Fruit fly (Drosophila melanogaster): Measurements from ENCODE around the gene CG34417.

Gene CG34417

DNA sequence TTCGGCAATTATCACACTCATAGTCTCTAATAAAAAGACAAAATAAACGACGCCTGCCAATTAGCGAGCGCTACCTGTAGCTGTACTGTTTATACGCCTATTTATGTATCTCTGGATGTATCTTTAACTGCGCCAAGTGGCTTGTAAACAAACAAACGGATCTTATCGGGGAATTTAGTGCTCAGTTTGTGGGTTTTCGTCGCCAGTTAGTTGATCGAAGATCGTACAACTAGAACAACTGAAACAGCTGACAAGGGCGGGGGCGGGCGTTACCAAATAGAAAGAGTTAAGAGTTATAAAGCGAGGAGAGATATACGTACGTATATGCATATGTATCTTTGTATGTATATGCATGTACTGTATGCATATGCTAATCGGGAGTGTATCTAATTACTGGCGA lies 6.4 kb downstream of the CG34417 start:
- TF ChIP-seq EcR (GFP tag; optimal IDR thresholded peaks at IDR 0.05) (no peak), CG8478 (optimal IDR thresholded peaks at IDR 0.05) (no peak), psq (optimal IDR thresholded peaks at IDR 0.05) (no peak), usp (GFP tag; optimal IDR thresholded peaks at IDR 0.05) (no peak), pan (optimal IDR thresholded peaks at IDR 0.05) (no peak), Dll (optimal IDR thresholded peaks at IDR 0.05) (no peak)

- TF ChIP-seq EcR (GFP tag; optimal IDR thresholded peaks at IDR 0.05), result no peak
- no peak for TF ChIP-seq psq (optimal IDR thresholded peaks at IDR 0.05)
- TF ChIP-seq pan (optimal IDR thresholded peaks at IDR 0.05), result no peak
- no peak for TF ChIP-seq CG8478 (optimal IDR thresholded peaks at IDR 0.05)
- TF ChIP-seq usp (GFP tag; optimal IDR thresholded peaks at IDR 0.05), result no peak
- TF ChIP-seq Dll (optimal IDR thresholded peaks at IDR 0.05), result no peak
Measured at dm6 chrX:6549428-6550117, 9.0 kb downstream of the CG34417 start.

- TF ChIP-seq Dll (optimal IDR thresholded peaks at IDR 0.05), result no peak
- no peak for TF ChIP-seq CG8478 (optimal IDR thresholded peaks at IDR 0.05)
- no peak for TF ChIP-seq psq (optimal IDR thresholded peaks at IDR 0.05)
- TF ChIP-seq usp (GFP tag; optimal IDR thresholded peaks at IDR 0.05), result no peak
- no peak for TF ChIP-seq pan (optimal IDR thresholded peaks at IDR 0.05)
- no peak for TF ChIP-seq EcR (GFP tag; optimal IDR thresholded peaks at IDR 0.05)
Measured at dm6 chrX:6550118-6550502, 9.5 kb downstream of the CG34417 start.

dm6 chrX:6551464-6551863 lies 10.9 kb downstream of the CG34417 start:
- TF ChIP-seq Dll (optimal IDR thresholded peaks at IDR 0.05) (no peak), usp (GFP tag; optimal IDR thresholded peaks at IDR 0.05) (no peak), psq (optimal IDR thresholded peaks at IDR 0.05) (no peak), EcR (GFP tag; optimal IDR thresholded peaks at IDR 0.05) (no peak), CG8478 (optimal IDR thresholded peaks at IDR 0.05) (no peak), pan (optimal IDR thresholded peaks at IDR 0.05) (no peak)

DNA sequence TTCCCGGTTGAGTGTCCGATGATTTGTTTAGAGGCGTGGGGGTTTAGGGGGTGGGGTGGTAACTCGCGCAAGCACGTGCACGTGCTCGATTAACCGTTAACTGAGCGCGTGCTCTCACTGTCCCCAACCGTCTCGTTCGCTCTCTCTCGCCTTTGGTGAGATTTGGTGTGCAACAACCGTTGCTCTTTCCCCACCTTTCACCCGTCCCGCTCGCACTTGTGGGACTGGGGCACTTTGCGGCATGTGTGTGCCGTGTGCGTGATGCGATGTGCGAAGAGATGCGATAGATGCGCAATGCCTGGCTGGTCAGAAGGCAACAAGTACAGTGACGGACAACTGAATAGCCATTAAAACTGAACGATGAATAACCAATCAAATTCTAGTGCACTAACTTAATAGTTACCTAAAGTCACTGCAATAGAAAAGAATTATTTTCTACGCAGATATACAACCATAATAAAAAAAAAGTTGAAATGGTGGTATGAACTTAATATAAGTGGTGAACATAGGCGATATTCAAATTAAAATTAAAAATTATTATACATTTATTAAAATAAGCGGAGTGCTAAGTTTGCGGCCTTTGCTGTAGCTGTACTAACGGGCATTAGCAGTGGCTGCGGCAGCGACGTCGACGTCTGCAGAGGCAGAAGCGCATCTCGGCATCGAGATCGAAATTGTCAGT lies 30.8 kb downstream of the CG34417 start:
- TF ChIP-seq Dll (optimal IDR thresholded peaks at IDR 0.05) (no peak), CG8478 (optimal IDR thresholded peaks at IDR 0.05) (no peak), usp (GFP tag; optimal IDR thresholded peaks at IDR 0.05) (no peak), psq (optimal IDR thresholded peaks at IDR 0.05) (no peak), EcR (GFP tag; optimal IDR thresholded peaks at IDR 0.05) (no peak), pan (optimal IDR thresholded peaks at IDR 0.05) (no peak)

DNA sequence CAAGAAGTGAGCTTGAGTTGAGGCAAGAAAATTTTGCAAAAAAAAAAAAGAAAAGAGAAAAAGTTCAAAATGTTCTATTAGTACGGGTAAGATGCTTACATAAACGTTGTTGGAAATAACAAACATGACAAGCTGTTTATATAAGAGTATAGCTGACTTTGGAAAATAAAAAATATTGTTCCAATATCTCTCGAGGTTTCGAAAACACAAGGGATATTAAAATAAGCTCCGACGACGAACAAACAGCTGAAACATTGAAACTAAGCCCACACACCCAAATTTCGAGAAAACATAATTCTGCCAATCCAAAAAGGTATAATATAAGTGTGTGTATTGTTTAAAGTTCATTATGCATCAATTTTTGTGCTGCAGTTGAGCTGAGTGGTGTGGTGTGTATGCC lies 33.2 kb downstream of the CG34417 start:
- TF ChIP-seq pan (optimal IDR thresholded peaks at IDR 0.05) (no peak), CG8478 (optimal IDR thresholded peaks at IDR 0.05) (no peak), psq (optimal IDR thresholded peaks at IDR 0.05) (no peak), usp (GFP tag; optimal IDR thresholded peaks at IDR 0.05) (no peak), Dll (optimal IDR thresholded peaks at IDR 0.05) (no peak), EcR (GFP tag; optimal IDR thresholded peaks at IDR 0.05) (no peak)

- no peak for TF ChIP-seq CG8478 (optimal IDR thresholded peaks at IDR 0.05)
- TF ChIP-seq EcR (GFP tag; optimal IDR thresholded peaks at IDR 0.05), result no peak
- no peak for TF ChIP-seq pan (optimal IDR thresholded peaks at IDR 0.05)
- no peak for TF ChIP-seq Dll (optimal IDR thresholded peaks at IDR 0.05)
- no peak for TF ChIP-seq usp (GFP tag; optimal IDR thresholded peaks at IDR 0.05)
- no peak for TF ChIP-seq psq (optimal IDR thresholded peaks at IDR 0.05)
Measured at dm6 chrX:6574488-6574887, 33.9 kb downstream of the CG34417 start.

DNA sequence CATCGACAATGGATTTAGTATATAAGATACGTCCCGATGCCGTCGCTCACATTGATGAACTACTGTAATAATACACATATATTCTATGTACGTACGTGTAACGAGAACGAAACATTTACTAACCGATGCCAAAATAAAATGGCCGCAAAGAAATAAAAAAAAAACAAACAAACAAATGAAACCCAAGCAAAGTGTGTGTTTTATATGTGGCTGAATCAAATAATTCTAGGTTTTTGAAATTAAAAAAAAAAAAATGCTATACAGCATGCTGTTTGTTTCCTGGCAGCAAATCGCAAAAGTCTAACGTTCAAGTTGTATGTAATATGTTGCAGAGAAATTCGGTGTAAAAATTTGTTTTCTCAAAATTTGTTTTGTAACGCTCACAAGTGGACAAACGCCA lies 48.4 kb downstream of the CG34417 start, which contains the start of gene CG17717:
Gene CG17717, plus strand, starts transcription at position 301 of the 400 bp plus-strand sequence.
- TF ChIP-seq Dll (optimal IDR thresholded peaks at IDR 0.05) (no peak), usp (GFP tag; optimal IDR thresholded peaks at IDR 0.05) (no peak), pan (optimal IDR thresholded peaks at IDR 0.05) (no peak), psq (optimal IDR thresholded peaks at IDR 0.05) (no peak), CG8478 (optimal IDR thresholded peaks at IDR 0.05) (no peak), EcR (GFP tag; optimal IDR thresholded peaks at IDR 0.05) (no peak)

- TF ChIP-seq psq (optimal IDR thresholded peaks at IDR 0.05), result no peak
- no peak for TF ChIP-seq CG8478 (optimal IDR thresholded peaks at IDR 0.05)
- TF ChIP-seq usp (GFP tag; optimal IDR thresholded peaks at IDR 0.05), result no peak
- TF ChIP-seq Dll (optimal IDR thresholded peaks at IDR 0.05), result no peak
- no peak for TF ChIP-seq EcR (GFP tag; optimal IDR thresholded peaks at IDR 0.05)
- no peak for TF ChIP-seq pan (optimal IDR thresholded peaks at IDR 0.05)
Measured at dm6 chrX:6590681-6591289, 50.2 kb downstream of the CG34417 start, which contains the start of gene Pat1. Gene Pat1 (plus strand): TSS chrX:6590776.

dm6 chrX:6592093-6592492 lies 51.5 kb downstream of the CG34417 start:
- TF ChIP-seq CG8478 (optimal IDR thresholded peaks at IDR 0.05), result no peak
- TF ChIP-seq EcR (GFP tag; optimal IDR thresholded peaks at IDR 0.05), result no peak

DNA sequence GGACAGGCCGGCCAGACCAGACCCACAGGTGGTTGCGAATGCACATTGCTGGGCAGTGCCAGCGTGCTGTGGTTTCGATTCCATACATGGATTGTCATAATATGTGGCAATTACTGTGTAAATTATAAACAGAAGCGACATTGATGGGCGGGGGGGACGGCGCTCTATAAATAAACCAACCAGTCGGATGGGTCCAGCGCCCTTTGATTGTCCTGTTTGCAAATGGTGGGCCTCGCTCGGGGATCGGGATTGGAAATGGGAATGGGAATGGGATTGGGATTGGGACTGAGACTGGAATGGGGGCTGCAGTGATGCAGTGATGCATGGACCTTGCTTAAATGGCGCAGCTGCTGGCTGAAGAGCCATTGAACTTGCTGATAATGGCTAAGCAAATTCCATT lies 52.2 kb downstream of the CG34417 start:
- TF ChIP-seq EcR (GFP tag; optimal IDR thresholded peaks at IDR 0.05), result no peak
- no peak for TF ChIP-seq psq (optimal IDR thresholded peaks at IDR 0.05)
- TF ChIP-seq usp (GFP tag; optimal IDR thresholded peaks at IDR 0.05), result no peak
- TF ChIP-seq CG8478 (optimal IDR thresholded peaks at IDR 0.05), result no peak
- TF ChIP-seq Dll (optimal IDR thresholded peaks at IDR 0.05), result no peak

- TF ChIP-seq usp (GFP tag; optimal IDR thresholded peaks at IDR 0.05), result no peak
- TF ChIP-seq pan (optimal IDR thresholded peaks at IDR 0.05), result no peak
- no peak for TF ChIP-seq CG8478 (optimal IDR thresholded peaks at IDR 0.05)
- TF ChIP-seq EcR (GFP tag; optimal IDR thresholded peaks at IDR 0.05), result no peak
- TF ChIP-seq Dll (optimal IDR thresholded peaks at IDR 0.05), result no peak
- TF ChIP-seq psq (optimal IDR thresholded peaks at IDR 0.05), result no peak
Measured at dm6 chrX:6596788-6597187, 56.2 kb downstream of the CG34417 start, which contains the start of gene APC7. Gene APC7 (plus strand): TSS chrX:6597088.
